Worm (Caenorhabditis elegans) whole organism, late embryonic: ENCODE measurements around the gene Y17G9A.2.

Experiments used
- C08G9.2 ChIP-seq: sonication (generic microtip); optimal IDR thresholded peaks from 2 replicates; lab custom pipeline; 2016; ENCODE audit warnings: mild to moderate bottlenecking, missing genetic modification characterization, moderate library complexity, missing compliant biosample characterization
- C38D4.7 ChIP-seq: fragments of 200-800 bp; sonication (Bioruptor generic); optimal IDR thresholded peaks from 2 replicates; lab custom pipeline; 2018; ENCODE audit warnings: mild to moderate bottlenecking, missing genetic modification characterization, moderate library complexity, missing compliant biosample characterization
- K02D7.2 ChIP-seq: sonication (generic microtip); optimal IDR thresholded peaks from 2 replicates; lab custom pipeline; 2017; ENCODE audit warnings: mild to moderate bottlenecking, missing genetic modification characterization, missing compliant biosample characterization
- T23F11.4 ChIP-seq: fragments of 200-800 bp; sonication (Bioruptor generic); optimal IDR thresholded peaks from 2 replicates; lab custom pipeline; 2018; ENCODE audit warnings: mild to moderate bottlenecking, missing genetic modification characterization, missing compliant biosample characterization
- Y22D7AL.16 ChIP-seq: sonication (generic microtip); optimal IDR thresholded peaks from 2 replicates; lab custom pipeline; 2016; ENCODE audit warnings: missing genetic modification characterization, missing compliant biosample characterization
- ama-1 ChIP-seq: fragments of 150-350 bp; optimal IDR thresholded peaks from 2 replicates; lab custom pipeline; 2014
- ceh-14 ChIP-seq: sonication (generic microtip); optimal IDR thresholded peaks from 2 replicates; lab custom pipeline; 2016; ENCODE audit warnings: missing genotype, missing genetic modification characterization, missing compliant biosample characterization
- ceh-19 ChIP-seq: fragments of 200-800 bp; sonication (Bioruptor generic); optimal IDR thresholded peaks from 2 replicates; lab custom pipeline; 2018; ENCODE audit warnings: mild to moderate bottlenecking, missing genetic modification characterization, missing compliant biosample characterization
- ceh-2 ChIP-seq: sonication (generic microtip); optimal IDR thresholded peaks from 2 replicates; lab custom pipeline; 2016; ENCODE audit warnings: missing genotype, missing genetic modification characterization, missing compliant biosample characterization
- ceh-22 ChIP-seq: sonication (generic microtip); optimal IDR thresholded peaks from 2 replicates; lab custom pipeline; 2017; ENCODE audit warnings: missing biosample characterization, missing genetic modification characterization
- ceh-24 ChIP-seq: sonication (generic microtip); optimal IDR thresholded peaks from 2 replicates; lab custom pipeline; 2016; ENCODE audit warnings: mild to moderate bottlenecking, missing genetic modification characterization, missing compliant biosample characterization
- ceh-45 ChIP-seq: fragments of 200-800 bp; sonication (Bioruptor generic); IDR thresholded peaks from 2 replicates; pipeline ENCODE4 v1.3.6; 2022; ENCODE audit warnings: missing genetic modification reagents, missing genetic modification characterization, missing compliant biosample characterization
- ceh-48 ChIP-seq: sonication (generic microtip); optimal IDR thresholded peaks from 2 replicates; lab custom pipeline; 2016; ENCODE audit warnings: missing genetic modification characterization, inconsistent platforms, missing compliant biosample characterization
- che-1 ChIP-seq: sonication (generic microtip); optimal IDR thresholded peaks from 2 replicates; lab custom pipeline; 2016; ENCODE audit warnings: mild to moderate bottlenecking, missing genetic modification characterization, missing compliant biosample characterization
- ets-4 ChIP-seq: sonication (generic microtip); optimal IDR thresholded peaks from 2 replicates; lab custom pipeline; 2016; ENCODE audit warnings: missing genetic modification characterization, missing compliant biosample characterization
- eyg-1 ChIP-seq: sonication (generic microtip); optimal IDR thresholded peaks from 2 replicates; lab custom pipeline; 2016; ENCODE audit warnings: missing genotype, missing genetic modification characterization, missing compliant biosample characterization
- fax-1 ChIP-seq: sonication (generic microtip); optimal IDR thresholded peaks from 2 replicates; lab custom pipeline; 2016; ENCODE audit warnings: missing genotype, missing genetic modification characterization, missing compliant biosample characterization
- fkh-6 ChIP-seq: sonication (generic microtip); optimal IDR thresholded peaks from 2 replicates; lab custom pipeline; 2016; ENCODE audit warnings: missing genetic modification characterization, missing compliant biosample characterization
- gmeb-2 ChIP-seq: sonication (generic microtip); optimal IDR thresholded peaks from 2 replicates; lab custom pipeline; 2016; ENCODE audit warnings: missing genetic modification characterization, inconsistent platforms, missing compliant biosample characterization
- hlh-15 ChIP-seq: sonication (generic microtip); optimal IDR thresholded peaks from 2 replicates; lab custom pipeline; 2016; ENCODE audit warnings: missing genetic modification characterization, missing compliant biosample characterization
- hlh-8 ChIP-seq: sonication (generic microtip); optimal IDR thresholded peaks from 2 replicates; lab custom pipeline; 2016; ENCODE audit warnings: missing genotype, missing genetic modification characterization, missing compliant biosample characterization
- nhr-11 ChIP-seq: fragments of 150-350 bp; optimal IDR thresholded peaks from 2 replicates; lab custom pipeline; 2014; ENCODE audit warnings: missing biosample characterization, missing genetic modification characterization
- odd-2 ChIP-seq: sonication (generic microtip); optimal IDR thresholded peaks from 2 replicates; lab custom pipeline; 2017; ENCODE audit warnings: antibody characterized with exemption, mild to moderate bottlenecking, missing genetic modification characterization, missing compliant biosample characterization
- pat-9 ChIP-seq: fragments of 200-800 bp; sonication (Bioruptor generic); optimal IDR thresholded peaks from 2 replicates; lab custom pipeline; 2018; ENCODE audit warnings: mild to moderate bottlenecking, missing genetic modification characterization, moderate library complexity, missing compliant biosample characterization
- pax-1 ChIP-seq: fragments of 150-350 bp; optimal IDR thresholded peaks from 2 replicates; lab custom pipeline; 2014; ENCODE audit warnings: missing biosample characterization, missing genetic modification characterization
- pqm-1 ChIP-seq: sonication (generic microtip); optimal IDR thresholded peaks from 2 replicates; lab custom pipeline; 2016; ENCODE audit warnings: missing genetic modification characterization, missing compliant biosample characterization
- rnt-1 ChIP-seq: sonication (generic microtip); optimal IDR thresholded peaks from 2 replicates; lab custom pipeline; 2016; ENCODE audit warnings: missing genetic modification characterization, missing compliant biosample characterization
- sdc-2 ChIP-seq: sonication (generic microtip); optimal IDR thresholded peaks from 2 replicates; lab custom pipeline; 2016; ENCODE audit warnings: missing genotype, missing genetic modification characterization, missing compliant biosample characterization
- sox-2 ChIP-seq: fragments of 200-800 bp; sonication (Bioruptor generic); IDR thresholded peaks from 2 replicates; pipeline ENCODE4 v1.3.6; 2022; ENCODE audit warnings: missing genetic modification reagents, missing genetic modification characterization, missing compliant biosample characterization
- sox-4 ChIP-seq: sonication (generic microtip); optimal IDR thresholded peaks from 2 replicates; lab custom pipeline; 2017; ENCODE audit warnings: mild to moderate bottlenecking, missing genetic modification characterization, inconsistent platforms, missing compliant biosample characterization
- tbx-2 ChIP-seq: sonication (generic microtip); optimal IDR thresholded peaks from 2 replicates; lab custom pipeline; 2016; ENCODE audit warnings: missing genetic modification characterization, missing compliant biosample characterization
- tbx-7 ChIP-seq: sonication (generic microtip); optimal IDR thresholded peaks from 2 replicates; lab custom pipeline; 2016; ENCODE audit warnings: missing genotype, missing genetic modification characterization, missing compliant biosample characterization
- ttx-3 ChIP-seq: sonication (generic microtip); optimal IDR thresholded peaks from 2 replicates; lab custom pipeline; 2016; ENCODE audit warnings: missing genetic modification reagents, missing genetic modification characterization, missing compliant biosample characterization
- unc-42 ChIP-seq: sonication (generic microtip); optimal IDR thresholded peaks from 2 replicates; lab custom pipeline; 2016; ENCODE audit warnings: missing genotype, missing genetic modification characterization, missing compliant biosample characterization
- unc-55 ChIP-seq: sonication (generic microtip); optimal IDR thresholded peaks from 2 replicates; lab custom pipeline; 2017; ENCODE audit warnings: missing biosample characterization, missing genetic modification reagents, missing genetic modification characterization
- unc-86 ChIP-seq: sonication (generic microtip); optimal IDR thresholded peaks from 2 replicates; lab custom pipeline; 2016; ENCODE audit warnings: missing genetic modification characterization, missing compliant biosample characterization
- zip-5 ChIP-seq: sonication (generic microtip); optimal IDR thresholded peaks from 2 replicates; lab custom pipeline; 2016; ENCODE audit warnings: missing genetic modification characterization, missing compliant biosample characterization
- ztf-16 ChIP-seq: sonication (generic microtip); optimal IDR thresholded peaks from 2 replicates; lab custom pipeline; 2017; ENCODE audit warnings: missing genetic modification characterization, missing compliant biosample characterization

The Y17G9A.2 gene

DNA sequence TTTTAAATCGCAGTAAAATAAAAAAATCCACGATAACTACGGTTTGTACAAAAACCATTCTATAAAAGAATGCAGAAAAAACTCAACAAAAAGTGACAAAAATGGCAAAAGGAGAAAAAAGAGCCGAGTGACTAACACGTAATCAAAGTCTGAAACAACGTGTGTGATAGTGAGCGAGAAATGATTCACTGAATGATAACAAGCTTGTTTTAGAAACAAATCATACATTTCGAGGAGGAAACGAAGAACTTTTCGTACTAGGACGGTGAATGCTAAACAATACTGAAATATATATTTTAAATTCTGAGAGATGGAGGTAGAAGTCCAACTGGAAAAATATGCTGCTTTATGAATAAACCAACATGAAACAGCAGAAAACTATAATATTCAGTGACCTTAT, 14.1 kb downstream of the Y17G9A.2 start:
- TF ChIP-seq rnt-1 (tag; lab: Kevin White, UChicago) (no peak), eyg-1 (no peak)

DNA sequence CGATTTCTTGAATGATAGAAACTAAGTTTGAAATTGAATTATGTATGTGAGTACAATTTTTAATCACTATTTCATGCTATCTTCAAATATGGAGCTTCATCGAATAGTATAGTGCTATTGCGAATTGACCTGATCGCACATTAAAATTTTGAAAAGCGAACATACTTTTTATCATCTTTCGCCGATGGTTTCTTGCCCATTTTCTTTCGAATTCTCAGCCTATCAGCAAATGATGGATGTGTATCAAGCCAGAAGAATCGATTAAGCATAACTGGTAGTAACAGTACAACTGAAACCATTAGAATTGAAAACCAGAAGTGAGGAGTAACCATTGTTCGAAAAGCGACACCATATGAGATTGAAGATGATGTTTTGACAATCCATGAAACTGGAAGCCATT, 26.5 kb downstream of the Y17G9A.2 start:
- TF ChIP-seq ceh-24 (tag; lab: Kevin White, UChicago): no peak
- TF ChIP-seq ceh-45: no peak
- no peak for TF ChIP-seq K02D7.2 (tag; lab: Kevin White, UChicago)
- TF ChIP-seq ama-1 (lab: Kevin White, UChicago): no peak
- TF ChIP-seq tbx-7 (tag; lab: Kevin White, UChicago): no peak
- TF ChIP-seq unc-55 (GFP tag; lab: Kevin White, UChicago): no peak
- no peak for TF ChIP-seq pqm-1
- no peak for TF ChIP-seq ets-4 (tag; lab: Kevin White, UChicago)
- no peak for TF ChIP-seq gmeb-2
- TF ChIP-seq ztf-16 (tag; lab: Kevin White, UChicago): no peak
- no peak for TF ChIP-seq ceh-14 (tag; lab: Kevin White, UChicago)
- TF ChIP-seq fax-1 (tag; lab: Kevin White, UChicago): no peak
- TF ChIP-seq sox-2 (GFP tag; lab: Robert Waterston, UW): no peak
- no peak for TF ChIP-seq hlh-15
- TF ChIP-seq nhr-11 (tag; lab: Kevin White, UChicago): no peak
- no peak for TF ChIP-seq sox-4 (tag; lab: Kevin White, UChicago)
- no peak for TF ChIP-seq fkh-6 (tag; lab: Kevin White, UChicago)
- no peak for TF ChIP-seq sdc-2 (tag; lab: Kevin White, UChicago)
- no peak for TF ChIP-seq ceh-48

ce11 chrIV:4827219-4827618, 28.9 kb downstream of the Y17G9A.2 start, which contains the start of gene mpz-4:
Gene mpz-4, minus strand, starts transcription at chrIV:4827319.
- no peak for TF ChIP-seq fax-1 (tag; lab: Kevin White, UChicago)
- no peak for TF ChIP-seq ceh-2 (tag; lab: Kevin White, UChicago)

DNA sequence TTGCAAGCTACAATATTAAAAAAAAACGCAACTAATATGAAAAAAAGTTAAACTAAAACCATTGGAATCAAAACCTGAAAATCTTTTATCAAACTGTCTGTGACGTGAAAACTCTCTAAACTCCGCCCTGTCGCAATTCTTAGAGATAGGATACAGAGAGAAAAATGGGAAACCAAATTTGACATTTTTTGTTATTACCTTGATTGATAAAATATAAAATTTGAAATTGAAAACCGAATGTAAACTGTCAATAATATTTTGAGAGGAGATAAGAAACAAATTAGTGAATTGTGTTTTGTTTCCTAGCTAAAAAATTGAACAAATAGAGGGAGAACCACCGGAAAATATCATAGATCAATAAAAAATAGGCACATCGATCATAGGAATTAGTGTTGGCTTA, 34.3 kb downstream of the Y17G9A.2 start:
- TF ChIP-seq K02D7.2 (tag; lab: Kevin White, UChicago) (no peak), fkh-6 (tag; lab: Kevin White, UChicago) (no peak), che-1 (no peak), zip-5 (no peak)
- TF ChIP-seq, all 69 proteins: peak for 0

ce11 chrIV:4821054-4821453, 35.0 kb downstream of the Y17G9A.2 start, which contains the start of gene H06H21.8:
Gene H06H21.8, minus strand, starts transcription at chrIV:4821131.
- no peak for TF ChIP-seq pat-9
- TF ChIP-seq ceh-19: no peak
- no peak for TF ChIP-seq ceh-22
- no peak for TF ChIP-seq che-1
- no peak for TF ChIP-seq hlh-8 (tag; lab: Kevin White, UChicago)
- TF ChIP-seq C38D4.7 (GFP tag; lab: Kevin White, UChicago): no peak
- no peak for TF ChIP-seq T23F11.4 (GFP tag; lab: Kevin White, UChicago)
- no peak for TF ChIP-seq ceh-14 (tag; lab: Kevin White, UChicago)
- TF ChIP-seq unc-55 (GFP tag; lab: Kevin White, UChicago): no peak
- TF ChIP-seq C08G9.2 (tag; lab: Kevin White, UChicago): no peak
- no peak for TF ChIP-seq unc-42 (tag; lab: Kevin White, UChicago)
- TF ChIP-seq pax-1 (tag; lab: Kevin White, UChicago): no peak
- TF ChIP-seq unc-86 (tag; lab: Kevin White, UChicago): no peak
- TF ChIP-seq eyg-1: no peak
- no peak for TF ChIP-seq Y22D7AL.16 (tag; lab: Kevin White, UChicago)
- TF ChIP-seq odd-2 (tag; lab: Kevin White, UChicago): no peak
- TF ChIP-seq tbx-2 (tag; lab: Kevin White, UChicago): no peak
- TF ChIP-seq tbx-7 (tag; lab: Kevin White, UChicago): no peak
- TF ChIP-seq ttx-3 (tag; lab: Kevin White, UChicago): no peak
